Worm (Caenorhabditis elegans) whole organism, young adult: ENCODE results near the gene F47G9.4.

Source experiments
- ama-1 ChIP-seq, 3 experiments: fragments of 150-350 bp in 1 of 3; sonication (generic microtip) in 2 of 3; optimal IDR thresholded peaks; 2 replicates each; lab custom pipeline; 2014 to 2018; ENCODE audit warnings: missing biosample characterization in 2 of 3, missing genetic modification characterization in 2 of 3, missing genetic modification reagents in 2 of 3
- gei-17 ChIP-seq: fragments of 200-800 bp; sonication (Bioruptor generic); optimal IDR thresholded peaks from 2 replicates; lab custom pipeline; 2018; ENCODE audit warnings: mild to moderate bottlenecking, missing genetic modification characterization, missing compliant biosample characterization
- nhr-90 ChIP-seq: sonication (generic microtip); optimal IDR thresholded peaks from 2 replicates; lab custom pipeline; 2016; ENCODE audit warnings: missing genotype, mild to moderate bottlenecking, missing genetic modification characterization, missing compliant biosample characterization
- pha-4 ChIP-seq: fragments of 150-350 bp; sonication (generic microtip); optimal IDR thresholded peaks from 2 replicates; lab custom pipeline; 2014; ENCODE audit warnings: missing biosample characterization, missing genetic modification reagents, missing genetic modification characterization
- ztf-18 ChIP-seq: sonication (generic microtip); optimal IDR thresholded peaks from 2 replicates; lab custom pipeline; 2016; ENCODE audit warnings: missing genotype, mild to moderate bottlenecking, missing genetic modification characterization, missing compliant biosample characterization
- ztf-22 ChIP-seq: fragments of 200-800 bp; sonication (Bioruptor generic); optimal IDR thresholded peaks from 2 replicates; lab custom pipeline; 2018; ENCODE audit warnings: mild to moderate bottlenecking, missing genetic modification characterization, moderate library complexity, missing compliant biosample characterization

- TF ChIP-seq nhr-90 (no peak), ztf-18 (no peak), gei-17 (GFP tag; lab: Kevin White, UChicago) (no peak), ama-1 (optimal IDR thresholded peaks at IDR 0.05; lab: Kevin White, UChicago) (no peak), ama-1 (GFP tag; optimal IDR thresholded peaks at IDR 0.05; lab: Kevin White, UChicago) (no peak), ztf-22 (GFP tag; lab: Kevin White, UChicago) (no peak), pha-4 (tag; lab: Kevin White, UChicago) (no peak)
These were observed 28.9 kb downstream of the F47G9.4 start for ce11 chrV:11292682-11293081.
